Worm (Caenorhabditis elegans) whole organism, L1 larva: ENCODE results near the gene F47G9.4.

Experiments used
- C04F5.9 ChIP-seq: sonication (generic microtip); optimal IDR thresholded peaks from 2 replicates; lab custom pipeline; 2016; ENCODE audit warnings: missing genetic modification characterization, missing compliant biosample characterization
- C16A3.4 ChIP-seq: fragments of 150-350 bp; optimal IDR thresholded peaks from 2 replicates; lab custom pipeline; 2014; ENCODE audit warnings: missing biosample characterization, missing genetic modification characterization
- C34B4.2 ChIP-seq: sonication (generic microtip); optimal IDR thresholded peaks from 2 replicates; lab custom pipeline; 2017; ENCODE audit warnings: mild to moderate bottlenecking, missing genetic modification characterization, missing compliant biosample characterization
- F16B12.6 ChIP-seq: fragments of 150-350 bp; optimal IDR thresholded peaks from 2 replicates; lab custom pipeline; 2014; ENCODE audit warnings: missing biosample characterization, missing genetic modification characterization
- Y116A8C.19 ChIP-seq: sonication (generic microtip); optimal IDR thresholded peaks from 2 replicates; lab custom pipeline; 2016; ENCODE audit warnings: missing compliant biosample characterization, missing genetic modification characterization, borderline replicate concordance
- aly-2 ChIP-seq: fragments of 150-350 bp; optimal IDR thresholded peaks from 2 replicates; lab custom pipeline; 2014; ENCODE audit warnings: missing biosample characterization, missing genetic modification characterization
- blmp-1 ChIP-seq: fragments of 150-350 bp; optimal IDR thresholded peaks from 2 replicates; lab custom pipeline; 2014; ENCODE audit warnings: missing biosample characterization, missing genetic modification characterization
- ceh-8 ChIP-seq: fragments of 200-800 bp; sonication (Bioruptor generic); optimal IDR thresholded peaks from 2 replicates; lab custom pipeline; 2018; ENCODE audit warnings: mild to moderate bottlenecking, missing genetic modification characterization, moderate library complexity, missing compliant biosample characterization
- ceh-90 ChIP-seq: sonication (generic microtip); optimal IDR thresholded peaks from 2 replicates; lab custom pipeline; 2016; ENCODE audit warnings: missing genetic modification characterization, missing compliant biosample characterization
- dsc-1 ChIP-seq: sonication (generic microtip); optimal IDR thresholded peaks from 2 replicates; lab custom pipeline; 2016; ENCODE audit warnings: mild to moderate bottlenecking, missing genetic modification characterization, missing compliant biosample characterization
- efl-3 ChIP-seq: fragments of 200-800 bp; sonication (Bioruptor generic); optimal IDR thresholded peaks from 2 replicates; lab custom pipeline; 2018; ENCODE audit warnings: mild to moderate bottlenecking, missing genetic modification characterization, missing compliant biosample characterization
- ets-5 ChIP-seq: fragments of 200-800 bp; sonication (Bioruptor generic); IDR thresholded peaks from 2 replicates; pipeline ENCODE4 v1.3.6; 2022; ENCODE audit warnings: missing genetic modification characterization, missing compliant biosample characterization
- fkh-10 ChIP-seq: sonication (generic microtip); optimal IDR thresholded peaks from 2 replicates; lab custom pipeline; 2017; ENCODE audit warnings: missing biosample characterization, missing genetic modification reagents, missing genetic modification characterization
- fkh-8 ChIP-seq: sonication (generic microtip); optimal IDR thresholded peaks from 2 replicates; lab custom pipeline; 2016; ENCODE audit warnings: mild to moderate bottlenecking, missing genetic modification characterization, missing compliant biosample characterization
- fos-1 ChIP-seq: fragments of 150-350 bp; optimal IDR thresholded peaks from 2 replicates; lab custom pipeline; 2014; ENCODE audit warnings: missing biosample characterization, missing genetic modification characterization
- grh-1 ChIP-seq: fragments of 200-800 bp; sonication (Bioruptor generic); IDR thresholded peaks from 2 replicates; pipeline ENCODE4 v1.3.6; 2022; ENCODE audit warnings: missing genetic modification reagents, missing genetic modification characterization, missing compliant biosample characterization
- hlh-17 ChIP-seq: fragments of 200-800 bp; sonication (Bioruptor generic); optimal IDR thresholded peaks from 2 replicates; lab custom pipeline; 2018; ENCODE audit warnings: missing genetic modification characterization, mild to moderate bottlenecking, missing compliant biosample characterization, moderate library complexity, borderline replicate concordance
- hpl-2 ChIP-seq: fragments of 150-350 bp; optimal IDR thresholded peaks from 2 replicates; lab custom pipeline; 2014; ENCODE audit warnings: missing biosample characterization, missing genetic modification reagents, missing genetic modification characterization
- lin-13 ChIP-seq: fragments of 150-350 bp; optimal IDR thresholded peaks from 2 replicates; lab custom pipeline; 2014; ENCODE audit warnings: missing biosample characterization, missing genetic modification reagents, missing genetic modification characterization
- lin-14 ChIP-seq: fragments of 200-800 bp; sonication (Bioruptor generic); optimal IDR thresholded peaks from 2 replicates; lab custom pipeline; 2018; ENCODE audit warnings: mild to moderate bottlenecking, missing genetic modification characterization, moderate library complexity, missing compliant biosample characterization
- lin-39 ChIP-seq: fragments of 150-350 bp; optimal IDR thresholded peaks from 2 replicates; lab custom pipeline; 2014; ENCODE audit warnings: missing biosample characterization, missing genetic modification reagents, missing genetic modification characterization
- lir-3 ChIP-seq: sonication (generic microtip); optimal IDR thresholded peaks from 2 replicates; lab custom pipeline; 2016; ENCODE audit warnings: mild to moderate bottlenecking, missing genetic modification characterization, moderate library complexity, missing compliant biosample characterization; ENCODE audit not compliant: poor library complexity
- lsy-2 ChIP-seq, 2 experiments: fragments of 150-350 bp; optimal IDR thresholded peaks; 2 replicates each; lab custom pipeline; 2014; ENCODE audit warnings: missing biosample characterization in 2 of 2, missing genetic modification characterization in 2 of 2
- mdl-1 ChIP-seq, 2 experiments: fragments of 150-350 bp; optimal IDR thresholded peaks; 2 replicates each; lab custom pipeline; 2014 to 2017; ENCODE audit warnings: missing biosample characterization in 2 of 2, missing genetic modification characterization in 2 of 2, inconsistent platforms in 1 of 2
- mef-2 ChIP-seq: fragments of 150-350 bp; optimal IDR thresholded peaks from 2 replicates; lab custom pipeline; 2014; ENCODE audit warnings: missing biosample characterization, missing genetic modification characterization
- mep-1 ChIP-seq: fragments of 150-350 bp; optimal IDR thresholded peaks from 2 replicates; lab custom pipeline; 2014; ENCODE audit warnings: missing biosample characterization, missing genetic modification characterization
- nhr-20 ChIP-seq: sonication (generic microtip); optimal IDR thresholded peaks from 2 replicates; lab custom pipeline; 2016; ENCODE audit warnings: mild to moderate bottlenecking, missing genetic modification characterization, missing compliant biosample characterization
- nhr-28 ChIP-seq: fragments of 150-350 bp; optimal IDR thresholded peaks from 2 replicates; lab custom pipeline; 2014; ENCODE audit warnings: missing biosample characterization, missing genetic modification characterization
- nhr-47 ChIP-seq: sonication (generic microtip); optimal IDR thresholded peaks from 2 replicates; lab custom pipeline; 2016; ENCODE audit warnings: mild to moderate bottlenecking, missing genetic modification characterization, moderate library complexity, missing compliant biosample characterization
- nhr-77 ChIP-seq: fragments of 150-350 bp; optimal IDR thresholded peaks from 2 replicates; lab custom pipeline; 2014; ENCODE audit warnings: missing biosample characterization, missing genetic modification characterization
- nhr-85 ChIP-seq: sonication (generic microtip); peaks from one replicate; lab custom pipeline; 2016; ENCODE audit warnings: missing genetic modification characterization, inconsistent platforms, missing compliant biosample characterization
- pag-3 ChIP-seq: sonication (generic microtip); optimal IDR thresholded peaks from 2 replicates; lab custom pipeline; 2017; ENCODE audit warnings: missing genetic modification characterization, mild to moderate bottlenecking, missing compliant biosample characterization, antibody characterized with exemption, borderline replicate concordance; ENCODE audit not compliant: insufficient read depth
- pax-3 ChIP-seq: fragments of 200-800 bp; sonication (Bioruptor generic); optimal IDR thresholded peaks from 2 replicates; lab custom pipeline; 2018; ENCODE audit warnings: mild to moderate bottlenecking, missing genetic modification characterization, moderate library complexity, missing compliant biosample characterization
- pqm-1 ChIP-seq: sonication (generic microtip); optimal IDR thresholded peaks from 3 replicates; lab custom pipeline; 2017; ENCODE audit warnings: missing biosample characterization, missing genetic modification characterization
- rnt-1 ChIP-seq: sonication (generic microtip); optimal IDR thresholded peaks from 2 replicates; lab custom pipeline; 2016; ENCODE audit warnings: mild to moderate bottlenecking, missing genetic modification characterization, moderate library complexity, missing compliant biosample characterization
- sox-4 ChIP-seq: sonication (generic microtip); optimal IDR thresholded peaks from 2 replicates; lab custom pipeline; 2016; ENCODE audit warnings: missing genetic modification characterization, missing compliant biosample characterization
- sptf-1 ChIP-seq: fragments of 150-350 bp; optimal IDR thresholded peaks from 2 replicates; lab custom pipeline; 2014; ENCODE audit warnings: missing biosample characterization, missing genetic modification characterization
- sup-37 ChIP-seq: fragments of 200-800 bp; sonication (Bioruptor generic); optimal IDR thresholded peaks from 2 replicates; lab custom pipeline; 2018; ENCODE audit warnings: mild to moderate bottlenecking, missing genetic modification characterization, missing compliant biosample characterization
- swsn-7 ChIP-seq: sonication (generic microtip); optimal IDR thresholded peaks from 2 replicates; lab custom pipeline; 2016; ENCODE audit warnings: missing genetic modification characterization, missing compliant biosample characterization
- tlp-1 ChIP-seq: fragments of 150-350 bp; optimal IDR thresholded peaks from 2 replicates; lab custom pipeline; 2014; ENCODE audit warnings: missing biosample characterization, missing genetic modification characterization
- unc-130 ChIP-seq: fragments of 150-350 bp; optimal IDR thresholded peaks from 2 replicates; lab custom pipeline; 2017; ENCODE audit warnings: missing biosample characterization, missing genetic modification characterization, inconsistent platforms
- unc-62 ChIP-seq: fragments of 150-350 bp; optimal IDR thresholded peaks from 2 replicates; lab custom pipeline; 2014; ENCODE audit warnings: missing biosample characterization, missing genetic modification reagents, missing genetic modification characterization
- unc-86 ChIP-seq: sonication (generic microtip); optimal IDR thresholded peaks from 2 replicates; lab custom pipeline; 2016; ENCODE audit warnings: missing genetic modification characterization, missing compliant biosample characterization
- unc-98 ChIP-seq: fragments of 200-800 bp; sonication (Bioruptor generic); IDR thresholded peaks from 2 replicates; pipeline ENCODE4 v1.3.6; 2022; ENCODE audit warnings: missing genetic modification characterization, missing compliant biosample characterization
- vab-15 ChIP-seq: sonication (generic microtip); optimal IDR thresholded peaks from 2 replicates; lab custom pipeline; 2017; ENCODE audit warnings: missing genotype, mild to moderate bottlenecking, missing genetic modification characterization, missing compliant biosample characterization
- xbp-1 ChIP-seq: sonication (generic microtip); optimal IDR thresholded peaks from 2 replicates; lab custom pipeline; 2016; ENCODE audit warnings: missing genetic modification characterization, missing compliant biosample characterization
- ztf-11 ChIP-seq, 2 experiments: sonication (generic microtip); optimal IDR thresholded peaks; 2 replicates each; lab custom pipeline; 2016 to 2017; ENCODE audit warnings: missing genetic modification characterization in 2 of 2, missing biosample characterization in 1 of 2, missing compliant biosample characterization in 1 of 2

F47G9.4 gene

DNA sequence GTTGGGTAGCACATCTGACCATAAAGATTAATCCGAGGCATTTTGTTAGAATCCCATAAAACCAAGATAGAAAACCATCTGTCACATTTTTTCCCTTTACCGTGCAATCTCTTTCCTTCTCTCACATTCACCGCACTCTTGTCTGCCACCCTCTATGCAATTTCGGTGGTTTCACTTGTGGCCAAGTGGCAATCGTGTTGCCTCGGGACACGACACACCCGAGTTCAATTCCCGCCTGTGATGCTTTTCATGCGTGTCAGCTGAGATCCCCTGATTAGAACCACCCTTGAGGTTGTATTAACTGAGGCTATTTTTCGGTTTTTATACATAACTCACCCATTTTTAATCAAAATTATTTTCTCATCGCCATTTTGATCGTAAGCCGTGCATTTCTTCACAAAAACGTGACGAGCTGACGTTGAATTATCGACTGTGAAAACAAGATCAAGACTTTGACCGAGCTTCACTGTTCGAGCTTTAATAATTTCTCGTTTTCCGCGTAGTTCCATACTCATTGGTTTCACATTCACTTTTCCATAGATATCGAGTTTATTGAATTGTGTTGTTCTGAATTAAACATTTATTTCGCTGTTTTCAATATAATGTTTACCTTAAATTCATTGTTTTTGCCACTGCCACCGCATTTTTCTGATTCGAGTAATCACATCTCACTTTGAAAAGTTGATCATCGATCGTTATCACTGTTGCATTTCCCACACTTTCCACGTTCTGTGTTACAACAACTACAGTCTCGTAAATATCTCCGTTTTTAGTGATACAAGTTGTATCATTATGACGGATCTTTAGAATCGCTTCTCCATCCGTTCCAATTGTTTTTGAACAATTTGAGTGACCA is 7.4 kb downstream of the F47G9.4 start (continued):
- TF ChIP-seq unc-86 (tag; lab: Kevin White, UChicago) (peak; percentile 31), unc-130 (tag; lab: Kevin White, UChicago) (peak; percentile 56), nhr-85 (tag; lab: Kevin White, UChicago) (peak; percentile 81), F16B12.6 (tag; lab: Kevin White, UChicago) (peak; percentile 3), rnt-1 (peak; percentile 82), unc-98 (GFP tag; lab: Robert Waterston, UW) (no peak), mef-2 (no peak), mep-1 (tag; lab: Kevin White, UChicago) (peak; percentile 82), sup-37 (GFP tag; lab: Kevin White, UChicago) (peak; percentile 52), lir-3 (peak; percentile 48), unc-62 (no peak), C34B4.2 (tag; lab: Kevin White, UChicago) (no peak), tlp-1 (no peak), efl-3 (GFP tag; lab: Kevin White, UChicago) (peak; percentile 64), aly-2 (tag; lab: Kevin White, UChicago) (peak; percentile 25), fkh-8 (tag; lab: Kevin White, UChicago) (no peak), mdl-1 (tag; optimal IDR thresholded peaks at IDR 0.05; lab: Kevin White, UChicago) (peak in 1 of 2 experiments; percentile 85), ztf-11 (tag; optimal IDR thresholded peaks at IDR 0.05; lab: Kevin White, UChicago) (peak in 1 of 2 experiments; percentile 80), blmp-1 (tag; lab: Kevin White, UChicago) (peak; percentile 67), C16A3.4 (tag; lab: Kevin White, UChicago) (peak; percentile 81), fkh-10 (peak; percentile 7), pax-3 (peak; percentile 35), lin-14 (GFP tag; lab: Kevin White, UChicago) (peak; percentile 68), grh-1 (peak; percentile 65), swsn-7 (tag; lab: Kevin White, UChicago) (peak; percentile 69), ceh-8 (GFP tag; lab: Kevin White, UChicago) (peak; percentile 45), sptf-1 (tag; lab: Kevin White, UChicago) (no peak), hpl-2 (GFP tag; lab: Kevin White, UChicago) (peak; percentile 5), pag-3 (no peak), xbp-1 (tag; lab: Kevin White, UChicago) (peak; percentile 66), nhr-77 (peak; percentile 74), lin-39 (tag; lab: Kevin White, UChicago) (peak; percentile 32), nhr-47 (tag; lab: Kevin White, UChicago) (peak; percentile 75), sox-4 (tag; lab: Kevin White, UChicago) (peak; percentile 16), vab-15 (tag; lab: Kevin White, UChicago) (peak; percentile 70), fos-1 (tag; lab: Kevin White, UChicago) (peak; percentile 60), dsc-1 (tag; lab: Kevin White, UChicago) (peak; percentile 84), nhr-28 (no peak), Y116A8C.19 (tag; lab: Kevin White, UChicago) (no peak), ets-5 (GFP tag; lab: Robert Waterston, UW) (no peak), lsy-2 (tag; optimal IDR thresholded peaks at IDR 0.05; lab: Kevin White, UChicago) (peak; percentile 62 to 81)

DNA sequence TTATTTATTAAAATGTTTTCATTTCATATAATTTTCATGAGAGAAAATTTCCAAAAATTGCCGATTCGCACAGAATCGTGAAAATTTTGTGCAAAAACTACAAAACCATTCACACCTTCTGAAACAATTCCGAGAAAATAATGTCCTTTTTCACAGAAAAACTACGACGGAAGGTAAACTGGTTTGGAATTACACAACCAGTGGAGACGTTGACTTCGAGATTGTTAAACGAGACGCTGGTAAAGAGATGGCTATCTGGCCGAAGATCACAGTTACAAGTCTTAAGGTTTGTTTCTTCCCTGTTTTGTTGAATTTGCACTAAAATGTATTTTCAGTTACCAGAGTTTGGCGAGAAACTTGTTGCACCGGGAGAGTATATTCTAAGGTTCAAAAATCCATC is 8.7 kb downstream of the F47G9.4 start:
- TF ChIP-seq fkh-10 (no peak), nhr-85 (tag; lab: Kevin White, UChicago) (peak; percentile 19), ceh-90 (tag; lab: Kevin White, UChicago) (no peak), grh-1 (peak; percentile 53; the same call in 1 of the 2 replicates), nhr-20 (tag; lab: Kevin White, UChicago) (no peak), sptf-1 (tag; lab: Kevin White, UChicago) (no peak), hlh-17 (GFP tag; lab: Kevin White, UChicago) (no peak), mdl-1 (tag; optimal IDR thresholded peaks at IDR 0.05; lab: Kevin White, UChicago) (no peak), lin-14 (GFP tag; lab: Kevin White, UChicago) (peak; percentile 16), C04F5.9 (tag; lab: Kevin White, UChicago) (no peak), lin-13 (GFP tag; lab: Kevin White, UChicago) (no peak), unc-86 (tag; lab: Kevin White, UChicago) (no peak), fos-1 (tag; lab: Kevin White, UChicago) (no peak), pqm-1 (tag; lab: Kevin White, UChicago) (no peak)
